Worm (Caenorhabditis elegans) whole organism, L1 larva: ENCODE data around the gene gst-13.
A peak's percentile ranks its signal among the peaks of the same experiment; 100 is the strongest.

Experiments
- F16B12.6 ChIP-seq: fragments of 150-350 bp; optimal IDR thresholded peaks from 2 replicates; lab custom pipeline; 2014; ENCODE audit warnings: missing biosample characterization, missing genetic modification characterization
- aha-1 ChIP-seq: fragments of 150-350 bp; optimal IDR thresholded peaks from 2 replicates; lab custom pipeline; 2014; ENCODE audit warnings: missing biosample characterization, missing genetic modification characterization
- blmp-1 ChIP-seq: fragments of 150-350 bp; optimal IDR thresholded peaks from 2 replicates; lab custom pipeline; 2014; ENCODE audit warnings: missing biosample characterization, missing genetic modification characterization
- ceh-63 ChIP-seq: fragments of 200-800 bp; sonication (Bioruptor generic); optimal IDR thresholded peaks from 2 replicates; lab custom pipeline; 2018; ENCODE audit warnings: mild to moderate bottlenecking, missing genetic modification characterization, missing compliant biosample characterization
- ceh-82 ChIP-seq, 3 experiments: fragments of 150-350 bp in 1 of 3; sonication (generic microtip) in 2 of 3; optimal IDR thresholded peaks; 2 replicates each; lab custom pipeline; 2014 to 2017; ENCODE audit warnings: missing biosample characterization in 3 of 3, missing genetic modification characterization in 3 of 3
- ceh-88 ChIP-seq: fragments of 200-800 bp; sonication (Bioruptor generic); IDR thresholded peaks from 2 replicates; pipeline ENCODE4 v1.3.6; 2022; ENCODE audit warnings: missing genetic modification characterization, missing compliant biosample characterization
- ceh-90 ChIP-seq: sonication (generic microtip); optimal IDR thresholded peaks from 2 replicates; lab custom pipeline; 2016; ENCODE audit warnings: missing genetic modification characterization, missing compliant biosample characterization
- dpl-1 ChIP-seq, 3 experiments: fragments of 150-350 bp in 2 of 3; sonication (generic microtip) in 1 of 3; optimal IDR thresholded peaks; 2 replicates each; lab custom pipeline; 2014 to 2017; ENCODE audit warnings: missing biosample characterization in 3 of 3, missing genetic modification characterization in 3 of 3, missing genetic modification reagents in 3 of 3
- dsc-1 ChIP-seq: sonication (generic microtip); optimal IDR thresholded peaks from 2 replicates; lab custom pipeline; 2016; ENCODE audit warnings: mild to moderate bottlenecking, missing genetic modification characterization, missing compliant biosample characterization
- efl-1 ChIP-seq, 4 experiments: fragments of 150-350 bp; optimal IDR thresholded peaks in 3 of 4; peaks in 1 of 4; 1 replicate in 1 of 4; 2 replicates in 3 of 4; lab custom pipeline; 2014; ENCODE audit warnings: missing biosample characterization in 2 of 4, missing genetic modification characterization in 2 of 4, missing genetic modification reagents in 2 of 4
- egl-13 ChIP-seq: sonication (generic microtip); optimal IDR thresholded peaks from 2 replicates; lab custom pipeline; 2016; ENCODE audit warnings: missing genotype, missing genetic modification reagents, missing genetic modification characterization, missing compliant biosample characterization
- ets-5 ChIP-seq: fragments of 200-800 bp; sonication (Bioruptor generic); IDR thresholded peaks from 2 replicates; pipeline ENCODE4 v1.3.6; 2022; ENCODE audit warnings: missing genetic modification characterization, missing compliant biosample characterization
- fkh-4 ChIP-seq: sonication (generic microtip); optimal IDR thresholded peaks from 2 replicates; lab custom pipeline; 2016; ENCODE audit warnings: missing compliant biosample characterization, missing genetic modification characterization, borderline replicate concordance
- fos-1 ChIP-seq: fragments of 150-350 bp; optimal IDR thresholded peaks from 2 replicates; lab custom pipeline; 2014; ENCODE audit warnings: missing biosample characterization, missing genetic modification characterization
- grh-1 ChIP-seq: fragments of 200-800 bp; sonication (Bioruptor generic); IDR thresholded peaks from 2 replicates; pipeline ENCODE4 v1.3.6; 2022; ENCODE audit warnings: missing genetic modification reagents, missing genetic modification characterization, missing compliant biosample characterization
- hlh-17 ChIP-seq: fragments of 200-800 bp; sonication (Bioruptor generic); optimal IDR thresholded peaks from 2 replicates; lab custom pipeline; 2018; ENCODE audit warnings: missing genetic modification characterization, mild to moderate bottlenecking, missing compliant biosample characterization, moderate library complexity, borderline replicate concordance
- hlh-4 ChIP-seq: sonication (generic microtip); optimal IDR thresholded peaks from 2 replicates; lab custom pipeline; 2016; ENCODE audit warnings: mild to moderate bottlenecking, missing genetic modification characterization, missing compliant biosample characterization
- hpl-2 ChIP-seq: fragments of 150-350 bp; optimal IDR thresholded peaks from 2 replicates; lab custom pipeline; 2014; ENCODE audit warnings: missing biosample characterization, missing genetic modification reagents, missing genetic modification characterization
- irx-1 ChIP-seq: sonication (generic microtip); optimal IDR thresholded peaks from 2 replicates; lab custom pipeline; 2016; ENCODE audit warnings: missing genetic modification characterization, missing compliant biosample characterization
- isw-1 ChIP-seq: fragments of 200-800 bp; sonication (Bioruptor generic); IDR thresholded peaks from 2 replicates; pipeline ENCODE4 v1.3.6; 2022; ENCODE audit warnings: missing genetic modification characterization, missing compliant biosample characterization
- jun-1 ChIP-seq: fragments of 150-350 bp; optimal IDR thresholded peaks from 2 replicates; lab custom pipeline; 2014; ENCODE audit warnings: missing biosample characterization, missing genetic modification reagents, missing genetic modification characterization
- lin-15B ChIP-seq: fragments of 150-350 bp; sonication (generic microtip); optimal IDR thresholded peaks from 3 replicates; lab custom pipeline; 2014; ENCODE audit warnings: missing biosample characterization, missing genetic modification characterization
- lin-35 ChIP-seq, 2 experiments: fragments of 150-350 bp; optimal IDR thresholded peaks; 2 replicates each; lab custom pipeline; 2014; ENCODE audit warnings: missing biosample characterization in 2 of 2, missing genetic modification characterization in 2 of 2, missing genetic modification reagents in 2 of 2
- lin-39 ChIP-seq: fragments of 150-350 bp; optimal IDR thresholded peaks from 2 replicates; lab custom pipeline; 2014; ENCODE audit warnings: missing biosample characterization, missing genetic modification reagents, missing genetic modification characterization
- lsy-2 ChIP-seq, 2 experiments: fragments of 150-350 bp; optimal IDR thresholded peaks; 2 replicates each; lab custom pipeline; 2014; ENCODE audit warnings: missing biosample characterization in 2 of 2, missing genetic modification characterization in 2 of 2
- mab-9 ChIP-seq: fragments of 200-800 bp; sonication (Bioruptor generic); IDR thresholded peaks from 2 replicates; pipeline ENCODE4 v1.3.6; 2022; ENCODE audit warnings: missing genetic modification reagents, missing genetic modification characterization, missing compliant biosample characterization
- mep-1 ChIP-seq: fragments of 150-350 bp; optimal IDR thresholded peaks from 2 replicates; lab custom pipeline; 2014; ENCODE audit warnings: missing biosample characterization, missing genetic modification characterization
- nhr-11 ChIP-seq: fragments of 150-350 bp; optimal IDR thresholded peaks from 2 replicates; lab custom pipeline; 2014; ENCODE audit warnings: missing biosample characterization, missing genetic modification characterization
- nhr-12 ChIP-seq: sonication (generic microtip); optimal IDR thresholded peaks from 2 replicates; lab custom pipeline; 2017; ENCODE audit warnings: missing biosample characterization, missing genetic modification characterization
- nhr-19 ChIP-seq: fragments of 200-800 bp; sonication (Bioruptor generic); conservative IDR thresholded peaks from 2 replicates; pipeline ENCODE4 v1.3.6; 2022; ENCODE audit warnings: missing genetic modification characterization, missing compliant biosample characterization
- nhr-20 ChIP-seq: sonication (generic microtip); optimal IDR thresholded peaks from 2 replicates; lab custom pipeline; 2016; ENCODE audit warnings: mild to moderate bottlenecking, missing genetic modification characterization, missing compliant biosample characterization
- nhr-237 ChIP-seq: fragments of 150-350 bp; optimal IDR thresholded peaks from 2 replicates; lab custom pipeline; 2014; ENCODE audit warnings: missing biosample characterization, missing genetic modification characterization
- nhr-47 ChIP-seq: sonication (generic microtip); optimal IDR thresholded peaks from 2 replicates; lab custom pipeline; 2016; ENCODE audit warnings: mild to moderate bottlenecking, missing genetic modification characterization, moderate library complexity, missing compliant biosample characterization
- nhr-77 ChIP-seq: fragments of 150-350 bp; optimal IDR thresholded peaks from 2 replicates; lab custom pipeline; 2014; ENCODE audit warnings: missing biosample characterization, missing genetic modification characterization
- nhr-84 ChIP-seq: sonication (generic microtip); optimal IDR thresholded peaks from 2 replicates; lab custom pipeline; 2017; ENCODE audit warnings: missing biosample characterization, missing genetic modification characterization
- nhr-85 ChIP-seq: sonication (generic microtip); peaks from one replicate; lab custom pipeline; 2016; ENCODE audit warnings: missing genetic modification characterization, inconsistent platforms, missing compliant biosample characterization
- pqm-1 ChIP-seq: sonication (generic microtip); optimal IDR thresholded peaks from 3 replicates; lab custom pipeline; 2017; ENCODE audit warnings: missing biosample characterization, missing genetic modification characterization
- rnt-1 ChIP-seq: sonication (generic microtip); optimal IDR thresholded peaks from 2 replicates; lab custom pipeline; 2016; ENCODE audit warnings: mild to moderate bottlenecking, missing genetic modification characterization, moderate library complexity, missing compliant biosample characterization
- skn-1 ChIP-seq: fragments of 150-350 bp; optimal IDR thresholded peaks from 2 replicates; lab custom pipeline; 2014; ENCODE audit warnings: missing biosample characterization, missing genetic modification characterization
- snu-23 ChIP-seq: sonication (generic microtip); optimal IDR thresholded peaks from 2 replicates; lab custom pipeline; 2016; ENCODE audit warnings: missing genetic modification characterization, missing compliant biosample characterization
- sox-4 ChIP-seq: sonication (generic microtip); optimal IDR thresholded peaks from 2 replicates; lab custom pipeline; 2016; ENCODE audit warnings: missing genetic modification characterization, missing compliant biosample characterization
- sup-37 ChIP-seq: fragments of 200-800 bp; sonication (Bioruptor generic); optimal IDR thresholded peaks from 2 replicates; lab custom pipeline; 2018; ENCODE audit warnings: mild to moderate bottlenecking, missing genetic modification characterization, missing compliant biosample characterization
- swsn-7 ChIP-seq: sonication (generic microtip); optimal IDR thresholded peaks from 2 replicates; lab custom pipeline; 2016; ENCODE audit warnings: missing genetic modification characterization, missing compliant biosample characterization
- tbx-2 ChIP-seq: sonication (generic microtip); optimal IDR thresholded peaks from 2 replicates; lab custom pipeline; 2016; ENCODE audit warnings: missing genetic modification characterization, missing compliant biosample characterization
- tlp-1 ChIP-seq: fragments of 150-350 bp; optimal IDR thresholded peaks from 2 replicates; lab custom pipeline; 2014; ENCODE audit warnings: missing biosample characterization, missing genetic modification characterization
- unc-130 ChIP-seq: fragments of 150-350 bp; optimal IDR thresholded peaks from 2 replicates; lab custom pipeline; 2017; ENCODE audit warnings: missing biosample characterization, missing genetic modification characterization, inconsistent platforms
- unc-30 ChIP-seq: sonication (generic microtip); optimal IDR thresholded peaks from 2 replicates; lab custom pipeline; 2017; ENCODE audit warnings: missing biosample characterization, missing genetic modification characterization
- unc-62 ChIP-seq: fragments of 150-350 bp; optimal IDR thresholded peaks from 2 replicates; lab custom pipeline; 2014; ENCODE audit warnings: missing biosample characterization, missing genetic modification reagents, missing genetic modification characterization
- vab-15 ChIP-seq: sonication (generic microtip); optimal IDR thresholded peaks from 2 replicates; lab custom pipeline; 2017; ENCODE audit warnings: missing genotype, mild to moderate bottlenecking, missing genetic modification characterization, missing compliant biosample characterization
- xbp-1 ChIP-seq: sonication (generic microtip); optimal IDR thresholded peaks from 2 replicates; lab custom pipeline; 2016; ENCODE audit warnings: missing genetic modification characterization, missing compliant biosample characterization

Gene gst-13

ce11 chrII:9241610-9242009 lies 10.4 kb downstream of the gst-13 start (continued):
- TF ChIP-seq lin-35 (GFP tag; optimal IDR thresholded peaks at IDR 0.05; lab: Kevin White, UChicago): peak in 1 of 2 experiments; percentile 11
- no peak for TF ChIP-seq efl-1 (optimal IDR thresholded peaks at IDR 0.05; lab: Kevin White, UChicago)
- TF ChIP-seq efl-1 (GFP tag; optimal IDR thresholded peaks at IDR 0.05 in 1 of 2; lab: Kevin White, UChicago): peak in 1 of 2 experiments; percentile 64
- no peak for TF ChIP-seq pqm-1 (tag; lab: Kevin White, UChicago)
- no peak for TF ChIP-seq hlh-4
- no peak for TF ChIP-seq hpl-2 (GFP tag; lab: Kevin White, UChicago)
- no peak for TF ChIP-seq lin-15B (tag; lab: Kevin White, UChicago)
- no peak for TF ChIP-seq xbp-1 (tag; lab: Kevin White, UChicago)
- TF ChIP-seq aha-1 (tag; lab: Kevin White, UChicago): no peak
- no peak for TF ChIP-seq isw-1
- TF ChIP-seq rnt-1 (tag; lab: Kevin White, UChicago): no peak

- TF ChIP-seq jun-1 (tag; lab: Kevin White, UChicago) (peak; percentile 6), ets-5 (GFP tag; lab: Robert Waterston, UW) (no peak), nhr-77 (peak; percentile 15), hlh-17 (GFP tag; lab: Kevin White, UChicago) (no peak), sox-4 (no peak), vab-15 (tag; lab: Kevin White, UChicago) (no peak), tbx-2 (tag; lab: Kevin White, UChicago) (peak; percentile 60), skn-1 (tag; lab: Kevin White, UChicago) (peak; percentile 46), ceh-88 (GFP tag; lab: Robert Waterston, UW) (peak; percentile 48), nhr-12 (tag; lab: Kevin White, UChicago) (no peak), nhr-84 (tag; lab: Kevin White, UChicago) (no peak), F16B12.6 (tag; lab: Kevin White, UChicago) (peak; percentile 16), lsy-2 (tag; optimal IDR thresholded peaks at IDR 0.05; lab: Kevin White, UChicago) (peak; percentile 72 to 79), lin-15B (tag; lab: Kevin White, UChicago) (peak; percentile 41), egl-13 (tag; lab: Kevin White, UChicago) (no peak), tlp-1 (tag; lab: Kevin White, UChicago) (no peak), grh-1 (GFP tag; lab: Robert Waterston, UW) (0 out of 2 replicates have a peak, but pooled peaks have one; percentile 6), xbp-1 (tag; lab: Kevin White, UChicago) (peak; percentile 68), efl-1 (optimal IDR thresholded peaks at IDR 0.05; lab: Kevin White, UChicago) (peak; percentile 75 to 95), efl-1 (GFP tag; optimal IDR thresholded peaks at IDR 0.05 in 1 of 2; lab: Kevin White, UChicago) (peak; percentile 94 to 99), lin-35 (GFP tag; optimal IDR thresholded peaks at IDR 0.05; lab: Kevin White, UChicago) (peak; percentile 92 to 95), mep-1 (peak; percentile 68), unc-130 (tag; lab: Kevin White, UChicago) (peak; percentile 49), ceh-90 (tag; lab: Kevin White, UChicago) (no peak), fkh-4 (no peak), fos-1 (no peak), ceh-63 (no peak), ceh-82 (tag; optimal IDR thresholded peaks at IDR 0.05; lab: Kevin White, UChicago) (peak; percentile 4 to 40 (median 36)), nhr-11 (tag; lab: Kevin White, UChicago) (no peak), snu-23 (GFP tag; lab: Kevin White, UChicago) (peak; percentile 69), aha-1 (tag; lab: Kevin White, UChicago) (no peak), isw-1 (peak; percentile 49; the same call in 1 of the 2 replicates), nhr-47 (tag; lab: Kevin White, UChicago) (peak; percentile 65), nhr-19 (GFP tag; lab: Robert Waterston, UW) (peak; percentile 41; the same call in 1 of the 2 replicates), irx-1 (peak; percentile 2), lin-39 (tag; lab: Kevin White, UChicago) (no peak), dsc-1 (peak; percentile 10), mab-9 (no peak), nhr-20 (tag; lab: Kevin White, UChicago) (peak; percentile 51), sup-37 (GFP tag; lab: Kevin White, UChicago) (no peak), unc-62 (GFP tag; lab: Kevin White, UChicago) (no peak), unc-30 (tag; lab: Kevin White, UChicago) (no peak), nhr-85 (tag; lab: Kevin White, UChicago) (peak; percentile 75), swsn-7 (tag; lab: Kevin White, UChicago) (peak; percentile 54), blmp-1 (peak; percentile 49), pqm-1 (tag; lab: Kevin White, UChicago) (no peak), nhr-237 (tag; lab: Kevin White, UChicago) (peak; percentile 14), dpl-1 (GFP tag; optimal IDR thresholded peaks at IDR 0.05; lab: Kevin White, UChicago) (peak; percentile 88 to 95 (median 93)), rnt-1 (tag; lab: Kevin White, UChicago) (peak; percentile 54)
Measured at ce11 chrII:9242804-9243203, 11.5 kb downstream of the gst-13 start.
